Worm (Caenorhabditis elegans): Measurements from ENCODE around the gene F13A2.4.
A peak's percentile ranks its signal among the peaks of the same experiment; 100 is the strongest.

The F13A2.4 gene

ce11 chrV:4400118-4400517, at the start of gene F13A2.4:
Gene F13A2.4, minus strand, starts transcription at chrV:4400218.
- TF ChIP-seq lin-39 (tag; optimal IDR thresholded peaks at IDR 0.05) (no peak), R02D3.7 (tag; optimal IDR thresholded peaks at IDR 0.05) (no peak), ZK546.5 (tag; optimal IDR thresholded peaks at IDR 0.05) (no peak), nhr-11 (tag; optimal IDR thresholded peaks at IDR 0.05) (no peak), unc-62 (GFP tag; optimal IDR thresholded peaks at IDR 0.05) (no peak), mdl-1 (tag; optimal IDR thresholded peaks at IDR 0.05) (no peak), nhr-6 (tag; optimal IDR thresholded peaks at IDR 0.05) (no peak), lin-11 (tag; optimal IDR thresholded peaks at IDR 0.05) (no peak), nhr-10 (tag; optimal IDR thresholded peaks at IDR 0.05) (no peak), unc-55 (GFP tag; optimal IDR thresholded peaks at IDR 0.05) (no peak), nhr-77 (tag; optimal IDR thresholded peaks at IDR 0.05) (no peak), unc-39 (tag; optimal IDR thresholded peaks at IDR 0.05) (no peak), elt-3 (tag; optimal IDR thresholded peaks at IDR 0.05) (no peak), fos-1 (tag; optimal IDR thresholded peaks at IDR 0.05) (no peak), ztf-4 (tag; optimal IDR thresholded peaks at IDR 0.05) (no peak), sma-3 (GFP tag; optimal IDR thresholded peaks at IDR 0.05) (no peak), elt-1 (tag; optimal IDR thresholded peaks at IDR 0.05) (no peak), alr-1 (tag; optimal IDR thresholded peaks at IDR 0.05) (no peak)

- TF ChIP-seq crh-2 (tag; optimal IDR thresholded peaks at IDR 0.05) (no peak), gmeb-1 (tag; optimal IDR thresholded peaks at IDR 0.05) (no peak), sem-4 (tag; optimal IDR thresholded peaks at IDR 0.05) (no peak), sma-3 (GFP tag; optimal IDR thresholded peaks at IDR 0.05) (no peak), nhr-237 (tag; optimal IDR thresholded peaks at IDR 0.05) (no peak)
Measured at ce11 chrV:4447637-4448036, 47.6 kb upstream of the F13A2.4 start.

- TF ChIP-seq nhr-129 (tag; optimal IDR thresholded peaks at IDR 0.05) (no peak), ztf-11 (tag; optimal IDR thresholded peaks at IDR 0.05) (no peak), nhr-10 (tag; optimal IDR thresholded peaks at IDR 0.05) (no peak), sma-9 (GFP tag; optimal IDR thresholded peaks at IDR 0.05) (no peak), sma-9 (tag; optimal IDR thresholded peaks at IDR 0.05) (no peak), fos-1 (tag; optimal IDR thresholded peaks at IDR 0.05) (peak; percentile 58)
Measured at ce11 chrV:4442749-4443381, 42.8 kb upstream of the F13A2.4 start, which contains the start of gene rft-1. Gene rft-1, minus strand, starts transcription at chrV:4443223.

DNA sequence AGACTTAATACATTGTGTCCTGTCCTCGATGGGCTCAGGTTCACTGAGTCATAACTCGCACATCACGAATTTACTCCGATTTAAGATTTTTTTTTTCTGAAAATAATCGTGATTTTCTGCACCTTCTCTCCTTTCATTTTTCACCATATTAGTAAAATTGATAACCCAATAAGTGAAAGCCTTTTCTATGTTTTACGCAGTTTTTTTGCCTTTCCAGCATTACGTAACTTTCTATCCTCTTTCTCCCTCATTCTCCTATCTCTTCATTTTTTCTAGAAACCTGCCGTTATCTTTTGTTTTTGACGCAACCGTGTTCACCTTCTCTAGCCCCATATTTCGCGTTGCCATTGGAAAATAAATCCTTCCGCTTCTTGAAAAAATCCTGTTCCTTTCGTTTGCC, 37.2 kb upstream of the F13A2.4 start:
- TF ChIP-seq aly-2 (tag; optimal IDR thresholded peaks at IDR 0.05) (no peak), gmeb-1 (tag; optimal IDR thresholded peaks at IDR 0.05) (no peak), C34F6.9 (tag; optimal IDR thresholded peaks at IDR 0.05) (no peak), unc-55 (GFP tag; optimal IDR thresholded peaks at IDR 0.05) (no peak), nhr-11 (tag; optimal IDR thresholded peaks at IDR 0.05) (no peak), sma-3 (GFP tag; optimal IDR thresholded peaks at IDR 0.05) (no peak), nhr-25 (tag; optimal IDR thresholded peaks at IDR 0.05) (peak; percentile 17), lin-11 (tag; optimal IDR thresholded peaks at IDR 0.05) (no peak), ceh-82 (tag; optimal IDR thresholded peaks at IDR 0.05) (no peak), skn-1 (tag; optimal IDR thresholded peaks at IDR 0.05) (no peak), blmp-1 (tag; optimal IDR thresholded peaks at IDR 0.05; ENCODE audit: insufficient read depth) (peak; percentile 61)

- TF ChIP-seq lin-11 (tag; optimal IDR thresholded peaks at IDR 0.05) (no peak), elt-1 (tag; optimal IDR thresholded peaks at IDR 0.05) (no peak), gmeb-1 (tag; optimal IDR thresholded peaks at IDR 0.05) (no peak), lin-13 (GFP tag; optimal IDR thresholded peaks at IDR 0.05) (no peak), dmd-4 (tag; optimal IDR thresholded peaks at IDR 0.05) (no peak), F13H6.1 (tag; optimal IDR thresholded peaks at IDR 0.05) (no peak), lin-39 (tag; optimal IDR thresholded peaks at IDR 0.05) (no peak), nhr-77 (tag; optimal IDR thresholded peaks at IDR 0.05) (no peak), skn-1 (tag; optimal IDR thresholded peaks at IDR 0.05) (no peak), blmp-1 (tag; optimal IDR thresholded peaks at IDR 0.05; ENCODE audit: insufficient read depth) (no peak), fos-1 (tag; optimal IDR thresholded peaks at IDR 0.05) (no peak)
Measured at ce11 chrV:4435411-4435981, 35.5 kb upstream of the F13A2.4 start, which contains the start of gene Y47D7A.13. Gene Y47D7A.13, minus strand, starts transcription at chrV:4435927.

Measured in whole organism, L2 larva.